Worm (Caenorhabditis elegans) whole organism, young adult: ENCODE measurements around the gene smrc-1.

ENCODE experiments used
- D2030.7 ChIP-seq: fragments of 200-800 bp; sonication (Bioruptor generic); IDR thresholded peaks from 2 replicates; pipeline ENCODE4 v1.3.6; 2022; ENCODE audit warnings: missing genetic modification reagents, missing genetic modification characterization, missing compliant biosample characterization
- F23B12.7 ChIP-seq: sonication (generic microtip); optimal IDR thresholded peaks from 2 replicates; lab custom pipeline; 2017; ENCODE audit warnings: missing genetic modification characterization, mild to moderate bottlenecking, missing compliant biosample characterization, antibody characterized with exemption, moderate library complexity; ENCODE audit not compliant: insufficient read depth
- F49E8.2 ChIP-seq: sonication (generic microtip); optimal IDR thresholded peaks from 3 replicates; lab custom pipeline; 2017; ENCODE audit warnings: missing genetic modification characterization, mild to moderate bottlenecking, missing compliant biosample characterization, antibody characterized with exemption, moderate library complexity; ENCODE audit not compliant: insufficient read depth
- F57A8.1 ChIP-seq: fragments of 200-800 bp; sonication (Bioruptor generic); optimal IDR thresholded peaks from 2 replicates; lab custom pipeline; 2018; ENCODE audit warnings: mild to moderate bottlenecking, missing genetic modification characterization, moderate library complexity, missing compliant biosample characterization
- T07F8.4 ChIP-seq: sonication (generic microtip); optimal IDR thresholded peaks from 2 replicates; lab custom pipeline; 2016; ENCODE audit warnings: mild to moderate bottlenecking, missing genetic modification characterization, moderate library complexity, missing compliant biosample characterization
- Y53G8AR.9 ChIP-seq: fragments of 200-800 bp; sonication (Bioruptor generic); conservative IDR thresholded peaks from 2 replicates; pipeline ENCODE4 v1.3.6; 2022; ENCODE audit warnings: missing genetic modification reagents, missing genetic modification characterization, missing compliant biosample characterization
- Y56A3A.18 ChIP-seq: fragments of 200-800 bp; sonication (Bioruptor generic); IDR thresholded peaks from 2 replicates; pipeline ENCODE4 v1.3.6; 2022; ENCODE audit warnings: missing genetic modification reagents, missing genetic modification characterization, missing compliant biosample characterization
- akir-1 ChIP-seq: fragments of 200-800 bp; sonication (Bioruptor generic); optimal IDR thresholded peaks from 2 replicates; lab custom pipeline; 2018; ENCODE audit warnings: mild to moderate bottlenecking, missing genetic modification characterization, moderate library complexity, missing compliant biosample characterization
- aptf-2 ChIP-seq: fragments of 200-800 bp; sonication (Bioruptor generic); conservative IDR thresholded peaks from 2 replicates; pipeline ENCODE4 v1.3.6; 2022; ENCODE audit warnings: missing genetic modification reagents, missing genetic modification characterization, missing compliant biosample characterization
- atf-7 ChIP-seq: sonication (generic microtip); optimal IDR thresholded peaks from 2 replicates; lab custom pipeline; 2017; ENCODE audit warnings: mild to moderate bottlenecking, missing genetic modification characterization, missing compliant biosample characterization
- attf-3 ChIP-seq: fragments of 200-800 bp; sonication (Bioruptor generic); conservative IDR thresholded peaks from 2 replicates; pipeline ENCODE4 v1.3.6; 2022; ENCODE audit warnings: missing genetic modification reagents, missing genetic modification characterization, missing compliant biosample characterization
- attf-5 ChIP-seq: fragments of 200-800 bp; sonication (Bioruptor generic); optimal IDR thresholded peaks from 2 replicates; lab custom pipeline; 2018; ENCODE audit warnings: mild to moderate bottlenecking, missing genetic modification characterization, missing compliant biosample characterization
- attf-6 ChIP-seq: fragments of 200-800 bp; sonication (Bioruptor generic); IDR thresholded peaks from 2 replicates; pipeline ENCODE4 v1.3.6; 2022; ENCODE audit warnings: missing genetic modification reagents, missing genetic modification characterization, missing compliant biosample characterization
- bed-1 ChIP-seq: fragments of 200-800 bp; sonication (Bioruptor generic); IDR thresholded peaks from 2 replicates; pipeline ENCODE4 v1.3.6; 2022; ENCODE audit warnings: missing genetic modification reagents, missing genetic modification characterization, missing compliant biosample characterization
- ccch-3 ChIP-seq: fragments of 200-800 bp; sonication (Bioruptor generic); optimal IDR thresholded peaks from 2 replicates; lab custom pipeline; 2018; ENCODE audit warnings: mild to moderate bottlenecking, missing genetic modification characterization, missing compliant biosample characterization
- cebp-1 ChIP-seq, 2 experiments: fragments of 200-800 bp in 1 of 2; sonication (Bioruptor generic) in 1 of 2; sonication (generic microtip) in 1 of 2; IDR thresholded peaks in 1 of 2; optimal IDR thresholded peaks in 1 of 2; 2 replicates each; pipeline versions ENCODE4 v1.3.6 to Lab custom; 2017 to 2022; ENCODE audit warnings: missing compliant biosample characterization in 2 of 2, missing genetic modification characterization in 2 of 2, mild to moderate bottlenecking in 1 of 2, missing genetic modification reagents in 1 of 2, moderate library complexity in 1 of 2
- cebp-2 ChIP-seq: fragments of 200-800 bp; sonication (Bioruptor generic); IDR thresholded peaks from 2 replicates; pipeline ENCODE4 v1.3.6; 2022; ENCODE audit warnings: missing genetic modification characterization, missing compliant biosample characterization
- ceh-100 ChIP-seq: fragments of 200-800 bp; sonication (Bioruptor generic); IDR thresholded peaks from 2 replicates; pipeline ENCODE4 v1.3.6; 2022; ENCODE audit warnings: missing genetic modification reagents, missing genetic modification characterization, missing compliant biosample characterization
- ceh-27 ChIP-seq: fragments of 200-800 bp; sonication (Bioruptor generic); optimal IDR thresholded peaks from 2 replicates; lab custom pipeline; 2018; ENCODE audit warnings: mild to moderate bottlenecking, missing genetic modification characterization, moderate library complexity, missing compliant biosample characterization
- ceh-58 ChIP-seq: fragments of 200-800 bp; sonication (Bioruptor generic); IDR thresholded peaks from 2 replicates; pipeline ENCODE4 v1.3.6; 2022; ENCODE audit warnings: missing genetic modification characterization, missing compliant biosample characterization
- dox-1 ChIP-seq: fragments of 200-800 bp; sonication (Bioruptor generic); IDR thresholded peaks from 2 replicates; pipeline ENCODE4 v1.3.6; 2022; ENCODE audit warnings: missing genetic modification reagents, missing genetic modification characterization, missing compliant biosample characterization
- dpl-1 ChIP-seq: fragments of 150-350 bp; optimal IDR thresholded peaks from 2 replicates; lab custom pipeline; 2014; ENCODE audit warnings: missing biosample characterization, missing genetic modification reagents, missing genetic modification characterization
- ets-4 ChIP-seq: fragments of 200-800 bp; sonication (Bioruptor generic); optimal IDR thresholded peaks from 2 replicates; lab custom pipeline; 2018; ENCODE audit warnings: mild to moderate bottlenecking, missing genetic modification characterization, missing compliant biosample characterization
- fkh-3 ChIP-seq: sonication (generic microtip); optimal IDR thresholded peaks from 2 replicates; lab custom pipeline; 2016; ENCODE audit warnings: mild to moderate bottlenecking, missing genetic modification characterization, missing compliant biosample characterization
- gei-17 ChIP-seq: fragments of 200-800 bp; sonication (Bioruptor generic); optimal IDR thresholded peaks from 2 replicates; lab custom pipeline; 2018; ENCODE audit warnings: mild to moderate bottlenecking, missing genetic modification characterization, missing compliant biosample characterization
- hmg-1.2 ChIP-seq: fragments of 200-800 bp; sonication (Bioruptor generic); IDR thresholded peaks from 2 replicates; pipeline ENCODE4 v1.3.6; 2022; ENCODE audit warnings: missing genetic modification reagents, missing genetic modification characterization, missing compliant biosample characterization
- let-607 ChIP-seq, 2 experiments: fragments of 200-800 bp in 1 of 2; sonication (Bioruptor generic) in 1 of 2; sonication (generic microtip) in 1 of 2; optimal IDR thresholded peaks; 2 replicates each; lab custom pipeline; 2016 to 2018; ENCODE audit warnings: mild to moderate bottlenecking in 2 of 2, missing compliant biosample characterization in 2 of 2, missing genetic modification characterization in 2 of 2, moderate library complexity in 2 of 2, missing genotype in 1 of 2
- lin-26 ChIP-seq: fragments of 200-800 bp; sonication (Bioruptor generic); IDR thresholded peaks from 2 replicates; pipeline ENCODE4 v1.3.6; 2022; ENCODE audit warnings: missing genetic modification reagents, missing genetic modification characterization, missing compliant biosample characterization
- lin-35 ChIP-seq, 3 experiments: fragments of 150-350 bp in 2 of 3; sonication (generic microtip) in 1 of 3; optimal IDR thresholded peaks; 2 replicates each; lab custom pipeline; 2014 to 2018; ENCODE audit warnings: missing biosample characterization in 3 of 3, missing genetic modification characterization in 3 of 3, missing genetic modification reagents in 3 of 3
- lsl-1 ChIP-seq: fragments of 200-800 bp; sonication (Bioruptor generic); optimal IDR thresholded peaks from 2 replicates; lab custom pipeline; 2018; ENCODE audit warnings: mild to moderate bottlenecking, missing genetic modification characterization, moderate library complexity, missing compliant biosample characterization
- mcd-1 ChIP-seq: fragments of 200-800 bp; sonication (Bioruptor generic); IDR thresholded peaks from 2 replicates; pipeline ENCODE4 v1.3.6; 2022; ENCODE audit warnings: missing genetic modification reagents, missing genetic modification characterization, missing compliant biosample characterization
- nfya-1 ChIP-seq: sonication (generic microtip); optimal IDR thresholded peaks from 2 replicates; lab custom pipeline; 2017; ENCODE audit warnings: antibody characterized with exemption, missing compliant biosample characterization, missing genetic modification characterization, borderline replicate concordance; ENCODE audit not compliant: insufficient read depth
- nfyb-1 ChIP-seq: fragments of 200-800 bp; sonication (Bioruptor generic); IDR thresholded peaks from 2 replicates; pipeline ENCODE4 v1.3.6; 2022; ENCODE audit warnings: missing genetic modification reagents, missing genetic modification characterization, missing compliant biosample characterization
- pbrm-1 ChIP-seq: fragments of 200-800 bp; sonication (Bioruptor generic); IDR thresholded peaks from 2 replicates; pipeline ENCODE4 v1.3.6; 2022; ENCODE audit warnings: missing genetic modification reagents, missing genetic modification characterization, missing compliant biosample characterization
- rec-8 ChIP-seq, 2 experiments: sonication (generic microtip); optimal IDR thresholded peaks; 2 replicates each; lab custom pipeline; 2016; ENCODE audit warnings: mild to moderate bottlenecking in 2 of 2, missing genetic modification characterization in 2 of 2, missing genetic modification reagents in 2 of 2, missing genotype in 2 of 2, missing biosample characterization in 1 of 2, missing compliant biosample characterization in 1 of 2, moderate library complexity in 1 of 2
- sdz-38 ChIP-seq: sonication (generic microtip); optimal IDR thresholded peaks from 2 replicates; lab custom pipeline; 2016; ENCODE audit warnings: missing genotype, missing genetic modification characterization, missing compliant biosample characterization
- sea-2 ChIP-seq: fragments of 200-800 bp; sonication (Bioruptor generic); IDR thresholded peaks from 2 replicates; pipeline ENCODE4 v1.3.6; 2022; ENCODE audit warnings: missing genetic modification characterization, missing compliant biosample characterization
- snpc-3.4 ChIP-seq: sonication (generic microtip); optimal IDR thresholded peaks from 2 replicates; lab custom pipeline; 2017; ENCODE audit warnings: missing genetic modification characterization, mild to moderate bottlenecking, missing compliant biosample characterization, antibody characterized with exemption, moderate library complexity, missing genotype, missing genetic modification reagents
- snpc-4 ChIP-seq, 5 experiments: fragments of 150-350 bp in 1 of 5; sonication (generic microtip) in 4 of 5; optimal IDR thresholded peaks; 2 replicates each; lab custom pipeline; 2014 to 2018; ENCODE audit warnings: missing genetic modification characterization in 5 of 5, missing biosample characterization in 3 of 5, antibody characterized with exemption in 2 of 5, mild to moderate bottlenecking in 2 of 5, missing compliant biosample characterization in 2 of 5, missing genotype in 2 of 5, moderate library complexity in 2 of 5, missing genetic modification reagents in 1 of 5
- somi-1 ChIP-seq: fragments of 200-800 bp; sonication (Bioruptor generic); optimal IDR thresholded peaks from 2 replicates; lab custom pipeline; 2018; ENCODE audit warnings: mild to moderate bottlenecking, missing genetic modification characterization, missing compliant biosample characterization
- tbp1 ChIP-seq: fragments of 200-800 bp; sonication (Bioruptor generic); optimal IDR thresholded peaks from 2 replicates; lab custom pipeline; 2018; ENCODE audit warnings: mild to moderate bottlenecking, missing genetic modification characterization, missing compliant biosample characterization
- ztf-18 ChIP-seq: sonication (generic microtip); optimal IDR thresholded peaks from 2 replicates; lab custom pipeline; 2016; ENCODE audit warnings: missing genotype, mild to moderate bottlenecking, missing genetic modification characterization, missing compliant biosample characterization
- ztf-26 ChIP-seq: sonication (generic microtip); optimal IDR thresholded peaks from 2 replicates; lab custom pipeline; 2017; ENCODE audit warnings: missing genetic modification characterization, missing compliant biosample characterization
- ztf-3 ChIP-seq: fragments of 200-800 bp; sonication (Bioruptor generic); optimal IDR thresholded peaks from 2 replicates; lab custom pipeline; 2018; ENCODE audit warnings: mild to moderate bottlenecking, missing genetic modification characterization, missing compliant biosample characterization
- ztf-6 ChIP-seq: fragments of 200-800 bp; sonication (Bioruptor generic); IDR thresholded peaks from 2 replicates; pipeline ENCODE4 v1.3.6; 2022; ENCODE audit warnings: missing genetic modification reagents, missing genetic modification characterization, missing compliant biosample characterization

smrc-1 gene

ce11 chrIII:6374947-6375415 is 15.8 kb upstream of the smrc-1 start, which contains the start of the genes rps-13 and nfx-1 (continued):
- peak; percentile 44 for TF ChIP-seq F49E8.2 (tag; lab: Kevin White, UChicago)
- TF ChIP-seq somi-1 (GFP tag; lab: Kevin White, UChicago), result no peak
- TF ChIP-seq lsl-1 (GFP tag; lab: Kevin White, UChicago), result peak; percentile 87
- TF ChIP-seq attf-6 (GFP tag; lab: Robert Waterston, UW), result no peak
- TF ChIP-seq ztf-18 (tag; lab: Kevin White, UChicago), result peak; percentile 24
- peak; percentile 23 for TF ChIP-seq snpc-4 (GFP tag; optimal IDR thresholded peaks at IDR 0.05; lab: Kevin White, UChicago)
- TF ChIP-seq snpc-4 (tag; optimal IDR thresholded peaks at IDR 0.05; lab: Kevin White, UChicago), result peak; percentile 15 to 60 (median 42)
- no peak for TF ChIP-seq ceh-100 (GFP tag; lab: Robert Waterston, UW)
- TF ChIP-seq ztf-3, result no peak
- TF ChIP-seq lin-35 (GFP tag; optimal IDR thresholded peaks at IDR 0.05; lab: Kevin White, UChicago), result peak in 1 of 3 experiments; percentile 50
- TF ChIP-seq fkh-3 (tag; lab: Kevin White, UChicago), result no peak
- TF ChIP-seq cebp-2 (GFP tag; lab: Robert Waterston, UW), result no peak
- peak; percentile 46 for TF ChIP-seq tbp1 (GFP tag; lab: Kevin White, UChicago)
- no peak for TF ChIP-seq ets-4
- peak; percentile 40; the same call in 1 of the 2 replicates for TF ChIP-seq mcd-1
- no peak for TF ChIP-seq F57A8.1 (GFP tag; lab: Kevin White, UChicago)
- peak; percentile 69; the same call in 1 of the 2 replicates for TF ChIP-seq nfyb-1
- no peak for TF ChIP-seq sea-2 (GFP tag; lab: Robert Waterston, UW)
- TF ChIP-seq atf-7 (tag; lab: Kevin White, UChicago), result no peak
- 0 out of 2 replicates have a peak, but pooled peaks have one; percentile 19 for TF ChIP-seq attf-3 (GFP tag; lab: Robert Waterston, UW)
- TF ChIP-seq ztf-6 (GFP tag; lab: Robert Waterston, UW), result no peak
- TF ChIP-seq T07F8.4, result no peak
- TF ChIP-seq Y56A3A.18 (GFP tag; lab: Robert Waterston, UW), result no peak
- TF ChIP-seq akir-1 (GFP tag; lab: Kevin White, UChicago), result no peak
- no peak for TF ChIP-seq sdz-38
- no peak for TF ChIP-seq snpc-3.4 (tag; lab: Kevin White, UChicago)
- peak in 1 of 2 experiments; percentile 34 for TF ChIP-seq let-607 (tag; optimal IDR thresholded peaks at IDR 0.05; lab: Kevin White, UChicago)
- TF ChIP-seq nfya-1 (tag; lab: Kevin White, UChicago), result no peak
- no peak for TF ChIP-seq ztf-26 (tag; lab: Kevin White, UChicago)
- peak; percentile 74 for TF ChIP-seq attf-5
- peak; percentile 61 for TF ChIP-seq ceh-27 (GFP tag; lab: Kevin White, UChicago)
- no peak for TF ChIP-seq Y53G8AR.9
- no peak for TF ChIP-seq ceh-58 (GFP tag; lab: Robert Waterston, UW)
- TF ChIP-seq rec-8 (tag; optimal IDR thresholded peaks at IDR 0.05; lab: Kevin White, UChicago), result no peak
- no peak for TF ChIP-seq bed-1 (GFP tag; lab: Robert Waterston, UW)
- peak; percentile 57 for TF ChIP-seq F23B12.7 (tag; lab: Kevin White, UChicago)
- TF ChIP-seq dpl-1, result peak; percentile 32
- TF ChIP-seq hmg-1.2 (GFP tag; lab: Robert Waterston, UW), result peak; percentile 42; the same call in 1 of the 2 replicates
- TF ChIP-seq dox-1 (GFP tag; lab: Robert Waterston, UW), result 0 out of 2 replicates have a peak, but pooled peaks have one; percentile 8
- peak; percentile 35; the same call in 1 of the 2 replicates for TF ChIP-seq cebp-1 (GFP tag; IDR thresholded peaks at IDR 0.05; lab: Robert Waterston, UW)
- TF ChIP-seq cebp-1 (tag; optimal IDR thresholded peaks at IDR 0.05; lab: Kevin White, UChicago), result peak; percentile 89
- no peak for TF ChIP-seq ccch-3 (GFP tag; lab: Kevin White, UChicago)
- TF ChIP-seq lin-26 (GFP tag; lab: Robert Waterston, UW), result no peak
- TF ChIP-seq D2030.7 (GFP tag; lab: Robert Waterston, UW), result peak; percentile 53
- peak; percentile 49; the same call in 1 of the 2 replicates for TF ChIP-seq pbrm-1
- TF ChIP-seq aptf-2 (GFP tag; lab: Robert Waterston, UW), result no peak
- no peak for TF ChIP-seq gei-17
